Worm (Caenorhabditis elegans): ENCODE results near the gene C12D8.20.

C12D8.20 gene

DNA sequence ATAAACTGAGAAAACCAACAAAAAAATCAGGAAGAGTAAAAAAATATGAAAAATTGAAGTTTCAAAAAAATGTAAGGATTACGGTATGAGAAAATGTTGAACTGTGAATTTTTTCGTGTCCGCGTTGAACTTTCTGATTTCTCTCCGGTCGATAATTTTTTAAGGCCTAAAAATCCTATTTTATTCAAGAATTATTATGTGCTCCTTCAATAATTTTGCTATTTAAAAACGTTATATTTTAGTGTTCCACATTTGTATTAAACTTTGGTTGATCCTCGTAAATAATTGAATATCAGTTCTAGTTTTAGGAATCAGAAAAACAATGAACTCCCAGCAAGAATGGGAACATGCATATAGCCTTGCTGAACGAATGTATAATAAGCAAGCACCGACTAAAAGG, 9.5 kb upstream of the C12D8.20 start, which contains the start of gene hpo-40:
Gene hpo-40, plus strand, starts transcription at position 301 of the 400 bp plus-strand sequence.
- TF ChIP-seq dmd-4 (tag; optimal IDR thresholded peaks at IDR 0.05; ENCODE audit: borderline replicate concordance), result no peak
- no peak for TF ChIP-seq tbx-2 (tag; optimal IDR thresholded peaks at IDR 0.05)
- TF ChIP-seq pha-4 (tag; optimal IDR thresholded peaks at IDR 0.05), result no peak
- no peak for TF ChIP-seq rnt-1 (tag; optimal IDR thresholded peaks at IDR 0.05)
- TF ChIP-seq ceh-9 (tag; optimal IDR thresholded peaks at IDR 0.05), result no peak
- no peak for TF ChIP-seq unc-86 (tag; optimal IDR thresholded peaks at IDR 0.05)
- TF ChIP-seq C08G9.2 (tag; optimal IDR thresholded peaks at IDR 0.05), result no peak
- TF ChIP-seq ceh-22 (tag; optimal IDR thresholded peaks at IDR 0.05), result no peak
- no peak for TF ChIP-seq madf-2 (tag; optimal IDR thresholded peaks at IDR 0.05)
- TF ChIP-seq sox-4 (tag; optimal IDR thresholded peaks at IDR 0.05), result no peak
- no peak for TF ChIP-seq unc-42 (tag; optimal IDR thresholded peaks at IDR 0.05)
- TF ChIP-seq ceh-34 (tag; optimal IDR thresholded peaks at IDR 0.05), result no peak
- no peak for TF ChIP-seq pqm-1 (tag; optimal IDR thresholded peaks at IDR 0.05)
- TF ChIP-seq ceh-19 (GFP tag; optimal IDR thresholded peaks at IDR 0.05), result no peak
- TF ChIP-seq hlh-8 (tag; optimal IDR thresholded peaks at IDR 0.05), result no peak

DNA sequence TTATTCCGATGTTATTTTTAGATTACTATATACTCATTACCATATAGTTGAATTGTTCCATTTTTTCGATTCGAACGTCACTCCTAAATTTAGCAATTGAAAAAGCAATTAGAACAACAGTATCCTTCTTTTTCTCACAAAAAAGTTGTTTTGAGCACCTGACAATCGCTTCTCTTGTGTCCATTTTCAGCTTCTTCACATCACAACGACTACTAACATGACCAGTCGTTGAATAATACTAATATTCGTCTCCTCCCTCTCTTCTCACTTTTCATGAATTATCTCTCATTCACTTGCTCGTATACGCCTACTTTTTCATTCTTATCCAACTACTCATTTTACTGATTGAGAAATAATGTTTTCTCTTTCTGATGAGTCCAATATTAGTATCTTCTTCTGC, 5.4 kb upstream of the C12D8.20 start, which contains the start of gene ZK856.14:
Gene ZK856.14, plus strand, starts transcription at position 301 of the 400 bp plus-strand sequence.
- no peak for TF ChIP-seq ceh-6 (GFP tag; optimal IDR thresholded peaks at IDR 0.05)
- TF ChIP-seq zip-5 (tag; optimal IDR thresholded peaks at IDR 0.05), result no peak
- no peak for TF ChIP-seq pqm-1 (tag; optimal IDR thresholded peaks at IDR 0.05)
- no peak for TF ChIP-seq C08G9.2 (tag; optimal IDR thresholded peaks at IDR 0.05)
- TF ChIP-seq gmeb-2 (tag; optimal IDR thresholded peaks at IDR 0.05), result no peak
- TF ChIP-seq sox-2 (GFP tag; IDR thresholded peaks at IDR 0.05), result no peak
- no peak for TF ChIP-seq che-1 (tag; optimal IDR thresholded peaks at IDR 0.05)
- TF ChIP-seq tbx-2 (tag; optimal IDR thresholded peaks at IDR 0.05), result no peak
- no peak for TF ChIP-seq ztf-16 (tag; optimal IDR thresholded peaks at IDR 0.05)
- TF ChIP-seq odd-2 (tag; optimal IDR thresholded peaks at IDR 0.05), result no peak

DNA sequence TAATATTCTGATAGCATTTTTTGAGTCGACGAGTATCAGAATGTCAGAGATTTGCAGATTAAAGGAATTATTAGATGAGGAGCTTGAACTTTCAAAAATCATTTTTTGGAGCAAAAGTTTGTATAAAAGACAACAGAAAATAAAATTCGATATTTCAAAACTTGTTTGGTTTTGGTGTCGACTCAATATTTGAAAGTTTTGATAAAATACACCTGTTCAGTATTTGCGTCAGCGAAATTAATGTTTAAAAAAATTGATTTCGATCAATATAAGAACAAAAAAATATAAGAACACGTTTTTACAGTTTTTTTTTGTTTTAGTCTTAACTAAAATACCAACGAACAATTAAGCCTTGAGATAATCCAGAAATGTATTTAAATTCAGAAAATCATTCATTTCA, 1.5 kb upstream of the C12D8.20 start, which contains the start of gene C12D8.13:
Gene C12D8.13, minus strand, starts transcription at position 101 of the 400 bp plus-strand sequence.
- TF ChIP-seq C38D4.7 (GFP tag; optimal IDR thresholded peaks at IDR 0.05) (no peak), ztf-16 (tag; optimal IDR thresholded peaks at IDR 0.05) (no peak), pha-4 (tag; optimal IDR thresholded peaks at IDR 0.05) (no peak), hlh-15 (tag; optimal IDR thresholded peaks at IDR 0.05) (no peak), unc-42 (tag; optimal IDR thresholded peaks at IDR 0.05) (no peak), nhr-232 (tag; optimal IDR thresholded peaks at IDR 0.05) (no peak)

DNA sequence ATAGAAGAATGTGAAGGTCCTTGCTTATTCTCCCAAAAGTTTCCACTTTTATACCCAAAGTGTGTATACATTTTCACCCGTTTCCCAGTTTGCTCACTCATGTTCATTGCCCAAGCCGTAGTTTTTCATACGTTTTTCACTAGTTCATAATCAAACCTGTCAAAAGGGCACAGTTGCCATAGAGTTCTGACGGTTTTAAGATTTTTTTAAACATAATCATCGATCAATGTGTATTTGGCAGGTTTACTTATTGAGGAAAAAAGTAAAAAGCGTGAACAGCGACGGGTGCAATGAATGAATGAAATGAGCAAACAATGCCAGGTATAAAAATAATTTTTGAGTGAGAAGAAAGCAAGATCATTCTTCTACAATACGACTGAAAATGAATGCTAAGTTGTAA, 790 bp upstream of the C12D8.20 start, which contains the start of the genes fipr-5 and fipr-9:
Gene fipr-5, minus strand, starts transcription at position 101 of the 400 bp plus-strand sequence.
Gene fipr-9, plus strand, starts transcription at position 346 of the 400 bp plus-strand sequence.
- no peak for TF ChIP-seq ceh-9 (tag; optimal IDR thresholded peaks at IDR 0.05)

DNA sequence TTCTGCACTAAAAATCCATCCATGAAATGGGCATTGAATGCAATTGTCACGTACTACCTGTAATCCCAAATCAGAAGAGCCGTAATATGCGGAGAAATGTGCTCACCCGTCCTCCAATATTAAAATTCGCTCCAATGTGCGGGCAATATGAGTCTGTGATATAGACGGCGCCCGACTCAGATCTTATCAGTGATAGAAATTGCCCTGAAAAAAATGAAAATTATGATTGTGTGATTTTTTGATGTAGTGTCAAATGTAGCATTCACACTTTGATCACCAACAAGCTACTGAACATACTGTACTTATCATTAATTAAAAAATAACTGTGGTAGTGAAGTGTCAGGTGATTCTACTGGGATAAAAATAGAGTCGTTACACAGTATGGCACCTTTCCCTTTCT, 2.5 kb downstream of the C12D8.20 start:
- TF ChIP-seq hlh-13 (GFP tag; optimal IDR thresholded peaks at IDR 0.05) (no peak), sox-2 (GFP tag; IDR thresholded peaks at IDR 0.05) (no peak), K02D7.2 (tag; optimal IDR thresholded peaks at IDR 0.05) (no peak), hlh-6 (tag; optimal IDR thresholded peaks at IDR 0.05) (no peak), sox-4 (tag; optimal IDR thresholded peaks at IDR 0.05) (no peak), ceh-45 (GFP tag; IDR thresholded peaks at IDR 0.05) (no peak), fkh-10 (GFP tag; optimal IDR thresholded peaks at IDR 0.05) (no peak), ceh-48 (tag; optimal IDR thresholded peaks at IDR 0.05) (no peak)

DNA sequence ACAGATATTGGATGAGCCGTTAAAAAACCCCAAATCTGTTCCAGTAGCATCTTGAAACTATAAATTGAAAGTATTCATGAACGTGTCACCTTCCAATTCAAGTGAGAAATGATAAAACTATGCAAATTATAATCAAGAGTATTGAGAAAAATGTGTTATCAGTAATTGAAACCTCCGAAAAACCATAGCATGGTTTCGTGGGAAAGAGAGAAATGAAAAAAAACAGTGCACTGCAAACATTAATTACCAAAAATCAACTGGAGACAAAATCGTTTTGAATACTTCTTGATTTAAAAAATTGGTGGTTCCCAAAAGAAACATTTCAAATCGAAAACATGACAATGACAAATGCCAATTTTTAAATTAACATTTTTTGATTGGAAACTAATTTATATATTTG, 3.5 kb downstream of the C12D8.20 start, which contains the start of gene daf-36:
Gene daf-36, minus strand, starts transcription at position 101 of the 400 bp plus-strand sequence.
- TF ChIP-seq sdc-2 (tag; optimal IDR thresholded peaks at IDR 0.05), result no peak
- no peak for TF ChIP-seq pha-2 (tag; optimal IDR thresholded peaks at IDR 0.05)
- TF ChIP-seq hlh-6 (tag; optimal IDR thresholded peaks at IDR 0.05), result no peak
- no peak for TF ChIP-seq pha-4 (tag; optimal IDR thresholded peaks at IDR 0.05)
- TF ChIP-seq ceh-22 (tag; optimal IDR thresholded peaks at IDR 0.05), result no peak
- no peak for TF ChIP-seq elt-2 (tag; optimal IDR thresholded peaks at IDR 0.05)
- no peak for TF ChIP-seq Y22D7AL.16 (tag; optimal IDR thresholded peaks at IDR 0.05)
- TF ChIP-seq fkh-10 (GFP tag; optimal IDR thresholded peaks at IDR 0.05), result no peak
- TF ChIP-seq fkh-6 (tag; optimal IDR thresholded peaks at IDR 0.05), result no peak
- TF ChIP-seq ahr-1 (tag; optimal IDR thresholded peaks at IDR 0.05), result no peak
- TF ChIP-seq pax-1 (tag; optimal IDR thresholded peaks at IDR 0.05), result no peak
- no peak for TF ChIP-seq che-1 (tag; optimal IDR thresholded peaks at IDR 0.05)
- no peak for TF ChIP-seq ceh-48 (tag; optimal IDR thresholded peaks at IDR 0.05)
- TF ChIP-seq pros-1 (tag; optimal IDR thresholded peaks at IDR 0.05), result no peak
- TF ChIP-seq ceh-24 (tag; optimal IDR thresholded peaks at IDR 0.05), result no peak
- no peak for TF ChIP-seq ets-4 (tag; optimal IDR thresholded peaks at IDR 0.05)

Data from whole organism, late embryonic.